Fruit fly (Drosophila melanogaster): ENCODE data around the gene CG31189.

dm6 chr3R:21045742-21046141 is at the start of gene CG31189:
- TF ChIP-seq pan (optimal IDR thresholded peaks at IDR 0.05) (no peak), usp (GFP tag; optimal IDR thresholded peaks at IDR 0.05) (no peak), psq (optimal IDR thresholded peaks at IDR 0.05) (no peak)
